Fruit fly (Drosophila melanogaster): ENCODE results near the gene dpr16.

The dpr16 gene

DNA sequence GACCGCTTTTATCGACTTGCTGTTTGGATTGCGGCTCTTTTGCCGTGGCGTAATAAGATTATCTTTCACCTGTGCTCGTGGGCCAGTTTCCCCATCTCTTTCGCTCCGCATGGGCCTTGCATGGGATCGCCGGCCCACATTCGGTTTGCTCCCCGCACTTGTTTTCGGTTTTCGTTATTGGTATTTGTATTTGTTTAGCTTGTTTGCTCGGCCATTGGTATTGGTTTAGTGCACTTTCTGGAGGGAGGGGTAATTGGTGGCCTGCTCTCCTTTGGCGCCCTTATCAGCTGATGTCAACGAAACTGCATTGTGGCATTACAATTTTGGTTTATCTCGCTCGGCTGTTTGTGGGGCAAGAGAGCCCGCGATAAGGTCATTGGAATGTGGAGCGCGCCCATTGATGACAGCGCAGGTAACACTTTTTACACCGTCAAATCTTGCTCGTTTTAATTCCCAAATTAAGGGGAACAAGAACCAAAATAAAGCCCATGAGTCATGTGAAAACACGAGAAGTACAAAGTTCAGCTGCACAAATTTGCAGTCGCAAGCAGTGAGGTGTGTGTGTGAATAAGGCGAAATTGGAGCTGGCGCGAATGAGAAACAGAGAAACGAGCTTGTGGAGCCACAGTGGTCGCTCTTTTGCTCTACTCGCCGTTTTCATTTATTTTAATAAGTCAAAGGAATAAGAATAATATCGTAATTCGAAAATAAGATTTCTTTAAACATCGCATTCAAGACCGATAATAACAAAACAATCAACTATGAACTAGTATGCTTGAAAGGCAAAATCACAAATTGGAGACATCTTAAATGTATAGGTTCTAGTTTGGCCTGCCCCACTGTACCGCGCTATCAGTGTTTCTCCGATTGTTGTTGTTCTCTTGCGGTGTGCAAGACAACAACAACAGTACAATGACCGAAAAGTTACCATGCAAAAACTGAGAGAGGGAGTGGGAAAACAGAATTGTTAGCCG lies 64.9 kb downstream of the dpr16 start (continued):
- TF ChIP-seq amos (GFP tag; IDR thresholded peaks at IDR 0.05; ENCODE audit: partially characterized antibody) = no peak
- peak; percentile 87 for TF ChIP-seq Nf-YB (GFP tag; optimal IDR thresholded peaks at IDR 0.05)
- peak; percentile 92 for TF ChIP-seq CG31365 (tag; optimal IDR thresholded peaks at IDR 0.05)
- TF ChIP-seq CG8765 (GFP tag; IDR thresholded peaks at IDR 0.05) = peak; percentile 84
- peak; percentile 72 for TF ChIP-seq CTCF (GFP tag; optimal IDR thresholded peaks at IDR 0.05)
- peak; percentile 100 for TF ChIP-seq CG2202 (tag; optimal IDR thresholded peaks at IDR 0.05)
- TF ChIP-seq luna (GFP tag; optimal IDR thresholded peaks at IDR 0.05) = peak; percentile 11
- TF ChIP-seq ab (GFP tag; optimal IDR thresholded peaks at IDR 0.05) = peak; percentile 13
- TF ChIP-seq CG2120 (GFP tag; optimal IDR thresholded peaks at IDR 0.05) = peak; percentile 64
- peak; percentile 100 for TF ChIP-seq chm (GFP tag; IDR thresholded peaks at IDR 0.05)
- TF ChIP-seq Sry-β (GFP tag; optimal IDR thresholded peaks at IDR 0.05) = peak; percentile 84
- TF ChIP-seq CG12299 (tag; optimal IDR thresholded peaks at IDR 0.05) = peak; percentile 94
- peak; percentile 83 for TF ChIP-seq CG10267 (tag; optimal IDR thresholded peaks at IDR 0.05)
- TF ChIP-seq CG7745 (tag; optimal IDR thresholded peaks at IDR 0.05) = peak; percentile 98
- TF ChIP-seq Side (GFP tag; optimal IDR thresholded peaks at IDR 0.05) = peak; percentile 99
- peak; percentile 93 for TF ChIP-seq CG2678 (tag; optimal IDR thresholded peaks at IDR 0.05)
- peak; percentile 86 for TF ChIP-seq CG32772 (GFP tag; IDR thresholded peaks at IDR 0.05)
- TF ChIP-seq Hr3 (GFP tag; optimal IDR thresholded peaks at IDR 0.05) = peak; percentile 94
- TF ChIP-seq CG6765 (GFP tag; optimal IDR thresholded peaks at IDR 0.05) = peak; percentile 56
- peak; percentile 98 for TF ChIP-seq CG2199 (GFP tag; IDR thresholded peaks at IDR 0.05)
- TF ChIP-seq CG16813 (GFP tag; IDR thresholded peaks at IDR 0.05; ENCODE audit: partially characterized antibody) = no peak
- TF ChIP-seq ham (GFP tag; IDR thresholded peaks at IDR 0.05) = 0 out of 2 replicates have a peak, but pooled peaks have one; percentile 14
- peak; percentile 47 for TF ChIP-seq CG32532 (GFP tag; IDR thresholded peaks at IDR 0.05)
- peak; percentile 73 for TF ChIP-seq Aef1 (GFP tag; IDR thresholded peaks at IDR 0.05)
- peak; percentile 93 for TF ChIP-seq CG7556 (GFP tag; optimal IDR thresholded peaks at IDR 0.05)
- TF ChIP-seq CG4282 (GFP tag; optimal IDR thresholded peaks at IDR 0.05) = peak; percentile 96
- TF ChIP-seq CG17328 (GFP tag; IDR thresholded peaks at IDR 0.05) = peak; percentile 98

DNA sequence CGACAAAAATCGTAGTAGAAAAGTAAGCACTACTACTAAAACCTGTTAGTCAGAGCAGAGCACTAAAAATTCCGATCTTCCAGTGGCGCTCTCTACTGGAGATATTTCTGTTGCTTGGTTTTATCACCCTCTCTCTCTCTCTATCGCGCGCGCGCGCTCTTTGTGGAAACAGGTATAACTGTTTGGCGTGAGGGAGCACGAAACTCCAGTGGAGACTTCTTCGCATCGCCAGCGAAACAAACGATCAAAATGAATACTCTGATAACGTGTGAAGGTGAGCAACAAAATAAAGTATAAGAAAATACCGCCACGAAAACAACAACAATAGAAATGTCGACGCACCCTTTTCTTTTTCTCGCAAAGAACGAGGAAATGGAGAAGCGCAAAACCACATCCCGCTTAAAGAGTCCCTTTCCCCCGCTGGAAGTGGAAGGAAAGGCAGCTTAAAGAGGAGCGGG lies 65.6 kb downstream of the dpr16 start:
- no peak for TF ChIP-seq MTF-1 (GFP tag; optimal IDR thresholded peaks at IDR 0.05; ENCODE audit: borderline replicate concordance)
- TF ChIP-seq yki (optimal IDR thresholded peaks at IDR 0.05) = no peak
- TF ChIP-seq CG12155 (GFP tag; optimal IDR thresholded peaks at IDR 0.05) = no peak
- peak; percentile 89 for TF ChIP-seq CTCF (GFP tag; optimal IDR thresholded peaks at IDR 0.05)
- TF ChIP-seq CG32767 (GFP tag; IDR thresholded peaks at IDR 0.05) = no peak
- no peak for TF ChIP-seq CG11093 (GFP tag; IDR thresholded peaks at IDR 0.05)
- peak; percentile 40; the same call in 1 of the 3 replicates for TF ChIP-seq CG34224 (GFP tag; IDR thresholded peaks at IDR 0.05; ENCODE audit: partially characterized antibody)
- no peak for TF ChIP-seq CG30403 (GFP tag; optimal IDR thresholded peaks at IDR 0.05)
- TF ChIP-seq Abd-B (GFP tag; optimal IDR thresholded peaks at IDR 0.05) = no peak
- no peak for TF ChIP-seq CG11723 (GFP tag; optimal IDR thresholded peaks at IDR 0.05)
- 0 out of 2 replicates have a peak, but pooled peaks have one; percentile 39 for TF ChIP-seq sna (GFP tag; IDR thresholded peaks at IDR 0.05; ENCODE audit: partially characterized antibody)
- no peak for TF ChIP-seq Ets97D (GFP tag; optimal IDR thresholded peaks at IDR 0.05)
- peak; percentile 71 for TF ChIP-seq CG1832 (GFP tag; optimal IDR thresholded peaks at IDR 0.05)
- no peak for TF ChIP-seq bigmax (GFP tag; optimal IDR thresholded peaks at IDR 0.05)
- no peak for TF ChIP-seq CG3838 (GFP tag; optimal IDR thresholded peaks at IDR 0.05)
- TF ChIP-seq Optix (GFP tag; IDR thresholded peaks at IDR 0.05) = no peak
- no peak for TF ChIP-seq onecut (GFP tag; IDR thresholded peaks at IDR 0.05)
- TF ChIP-seq row (GFP tag; IDR thresholded peaks at IDR 0.05) = no peak
- peak; percentile 55 for TF ChIP-seq grn (GFP tag; optimal IDR thresholded peaks at IDR 0.05)
- no peak for TF ChIP-seq CoRest (tag; optimal IDR thresholded peaks at IDR 0.05)
- TF ChIP-seq CG10543 (GFP tag; optimal IDR thresholded peaks at IDR 0.05) = no peak
- TF ChIP-seq Antp (GFP tag; optimal IDR thresholded peaks at IDR 0.05) = no peak
- peak; percentile 99 for TF ChIP-seq sd (tag; optimal IDR thresholded peaks at IDR 0.05)
- TF ChIP-seq CG12769 (tag; optimal IDR thresholded peaks at IDR 0.05) = peak; percentile 6

All from whole organism, embryonic.